Worm (Caenorhabditis elegans) whole organism, L4 larva: Measurements from ENCODE around the gene rpap-3.
A peak's percentile ranks its signal among the peaks of the same experiment; 100 is the strongest.

ENCODE experiments used
- F26F4.8 ChIP-seq: fragments of 200-800 bp; sonication (Bioruptor generic); conservative IDR thresholded peaks from 2 replicates; pipeline ENCODE4 v1.3.6; 2022; ENCODE audit warnings: missing genetic modification characterization, missing compliant biosample characterization
- F37D6.2 ChIP-seq: sonication (generic microtip); optimal IDR thresholded peaks from 2 replicates; lab custom pipeline; 2016; ENCODE audit warnings: mild to moderate bottlenecking, missing genetic modification characterization, missing compliant biosample characterization
- R02D3.7 ChIP-seq: fragments of 150-350 bp; sonication (generic microtip); optimal IDR thresholded peaks from 3 replicates; lab custom pipeline; 2014; ENCODE audit warnings: missing biosample characterization, missing genetic modification characterization
- T20F7.1 ChIP-seq: fragments of 200-800 bp; sonication (Bioruptor generic); optimal IDR thresholded peaks from 2 replicates; lab custom pipeline; 2018; ENCODE audit warnings: mild to moderate bottlenecking, missing genetic modification characterization, missing compliant biosample characterization
- T26A8.4 ChIP-seq: fragments of 200-800 bp; sonication (Bioruptor generic); IDR thresholded peaks from 2 replicates; pipeline ENCODE4 v1.3.6; 2022; ENCODE audit warnings: missing genetic modification characterization, missing compliant biosample characterization
- Y5F2A.4 ChIP-seq: fragments of 200-800 bp; sonication (Bioruptor generic); optimal IDR thresholded peaks from 2 replicates; lab custom pipeline; 2018; ENCODE audit warnings: mild to moderate bottlenecking, missing genetic modification characterization, missing compliant biosample characterization
- ZK546.5 ChIP-seq, 2 experiments: sonication (generic microtip); optimal IDR thresholded peaks; 2 replicates each; lab custom pipeline; 2017; ENCODE audit warnings: missing biosample characterization in 2 of 2, missing genetic modification characterization in 2 of 2
- aha-1 ChIP-seq: fragments of 150-350 bp; peaks from one replicate; lab custom pipeline; 2014; ENCODE audit warnings: missing biosample characterization, missing genetic modification characterization
- aly-2 ChIP-seq: sonication (generic microtip); optimal IDR thresholded peaks from 2 replicates; lab custom pipeline; 2018; ENCODE audit warnings: missing biosample characterization, missing genetic modification characterization
- ceh-62 ChIP-seq: sonication (generic microtip); optimal IDR thresholded peaks from 2 replicates; lab custom pipeline; 2017; ENCODE audit warnings: missing biosample characterization, missing genetic modification characterization
- ceh-82 ChIP-seq: sonication (generic microtip); optimal IDR thresholded peaks from 2 replicates; lab custom pipeline; 2017; ENCODE audit warnings: missing biosample characterization, missing genetic modification characterization
- ctbp-1 ChIP-seq: fragments of 200-800 bp; sonication (Bioruptor generic); IDR thresholded peaks from 2 replicates; pipeline ENCODE4 v1.3.6; 2022; ENCODE audit warnings: missing genetic modification reagents, missing genetic modification characterization, missing compliant biosample characterization
- daf-8 ChIP-seq: fragments of 200-800 bp; sonication (Bioruptor generic); IDR thresholded peaks from 2 replicates; pipeline ENCODE4 v1.3.6; 2022; ENCODE audit warnings: missing genetic modification characterization, missing compliant biosample characterization
- dpl-1 ChIP-seq: fragments of 150-350 bp; optimal IDR thresholded peaks from 2 replicates; lab custom pipeline; 2014; ENCODE audit warnings: missing biosample characterization, missing genetic modification reagents, missing genetic modification characterization
- duxl-1 ChIP-seq: sonication (generic microtip); optimal IDR thresholded peaks from 2 replicates; lab custom pipeline; 2016; ENCODE audit warnings: mild to moderate bottlenecking, missing genetic modification characterization, moderate library complexity, missing compliant biosample characterization; ENCODE audit not compliant: poor library complexity
- fkh-10 ChIP-seq: fragments of 150-350 bp; optimal IDR thresholded peaks from 2 replicates; lab custom pipeline; 2014; ENCODE audit warnings: missing biosample characterization, missing genetic modification reagents, missing genetic modification characterization
- hlh-11 ChIP-seq: fragments of 200-800 bp; sonication (Bioruptor generic); optimal IDR thresholded peaks from 2 replicates; lab custom pipeline; 2018; ENCODE audit warnings: mild to moderate bottlenecking, missing genetic modification characterization, missing compliant biosample characterization
- hmg-1.1 ChIP-seq: fragments of 200-800 bp; sonication (Bioruptor generic); IDR thresholded peaks from 2 replicates; pipeline ENCODE4 v1.3.6; 2022; ENCODE audit warnings: missing genetic modification reagents, missing genetic modification characterization, missing compliant biosample characterization
- jun-1 ChIP-seq: fragments of 150-350 bp; optimal IDR thresholded peaks from 2 replicates; lab custom pipeline; 2014; ENCODE audit warnings: missing biosample characterization, missing genetic modification reagents, missing genetic modification characterization
- lin-1 ChIP-seq: fragments of 200-800 bp; sonication (Bioruptor generic); IDR thresholded peaks from 2 replicates; pipeline ENCODE4 v1.3.6; 2022; ENCODE audit warnings: missing genetic modification reagents, missing genetic modification characterization, missing compliant biosample characterization
- lin-13 ChIP-seq: fragments of 150-350 bp; optimal IDR thresholded peaks from 2 replicates; lab custom pipeline; 2014; ENCODE audit warnings: missing biosample characterization, missing genetic modification reagents, missing genetic modification characterization
- lin-38 ChIP-seq: fragments of 200-800 bp; sonication (Bioruptor generic); IDR thresholded peaks from 2 replicates; pipeline ENCODE4 v1.3.6; 2022; ENCODE audit warnings: missing genetic modification reagents, missing genetic modification characterization, missing compliant biosample characterization
- lin-39 ChIP-seq: fragments of 150-350 bp; optimal IDR thresholded peaks from 2 replicates; lab custom pipeline; 2014; ENCODE audit warnings: missing biosample characterization, missing genetic modification reagents, missing genetic modification characterization
- lir-3 ChIP-seq: sonication (generic microtip); optimal IDR thresholded peaks from 2 replicates; lab custom pipeline; 2016; ENCODE audit warnings: mild to moderate bottlenecking, missing genetic modification characterization, missing compliant biosample characterization
- lsy-2 ChIP-seq, 2 experiments: fragments of 150-350 bp in 1 of 2; sonication (generic microtip) in 1 of 2; optimal IDR thresholded peaks; 2 replicates each; lab custom pipeline; 2014 to 2017; ENCODE audit warnings: missing biosample characterization in 2 of 2, missing genetic modification characterization in 2 of 2
- madf-5 ChIP-seq, 2 experiments: fragments of 200-800 bp; sonication (Bioruptor generic); IDR thresholded peaks; 2 replicates each; pipeline ENCODE4 v1.3.6; 2022; ENCODE audit warnings: missing compliant biosample characterization in 2 of 2, missing genetic modification characterization in 2 of 2
- mes-2 ChIP-seq: sonication (generic microtip); optimal IDR thresholded peaks from 2 replicates; lab custom pipeline; 2016; ENCODE audit warnings: missing genotype, mild to moderate bottlenecking, missing genetic modification characterization, missing compliant biosample characterization; ENCODE audit not compliant: poor library complexity, severe bottlenecking
- nhr-102 ChIP-seq: sonication (generic microtip); optimal IDR thresholded peaks from 2 replicates; lab custom pipeline; 2016; ENCODE audit warnings: mild to moderate bottlenecking, missing genetic modification characterization, moderate library complexity, missing compliant biosample characterization
- nhr-28 ChIP-seq: fragments of 150-350 bp; optimal IDR thresholded peaks from 2 replicates; lab custom pipeline; 2014; ENCODE audit warnings: missing biosample characterization, missing genetic modification characterization
- nhr-41 ChIP-seq: fragments of 200-800 bp; sonication (Bioruptor generic); IDR thresholded peaks from 2 replicates; pipeline ENCODE4 v1.3.6; 2022; ENCODE audit warnings: missing genetic modification reagents, missing genetic modification characterization, missing compliant biosample characterization
- nhr-48 ChIP-seq: sonication (generic microtip); optimal IDR thresholded peaks from 2 replicates; lab custom pipeline; 2016; ENCODE audit warnings: mild to moderate bottlenecking, missing genetic modification characterization, missing compliant biosample characterization
- nhr-6 ChIP-seq: fragments of 150-350 bp; optimal IDR thresholded peaks from 2 replicates; lab custom pipeline; 2014; ENCODE audit warnings: missing biosample characterization, missing genetic modification characterization
- nhr-77 ChIP-seq: fragments of 150-350 bp; optimal IDR thresholded peaks from 2 replicates; lab custom pipeline; 2014; ENCODE audit warnings: missing biosample characterization, missing genetic modification characterization
- pha-4 ChIP-seq, 2 experiments: fragments of 150-350 bp in 1 of 2; fragments of 200-800 bp in 1 of 2; sonication (Bioruptor generic) in 1 of 2; IDR thresholded peaks in 1 of 2; optimal IDR thresholded peaks in 1 of 2; 2 replicates each; pipeline versions ENCODE4 v1.3.6 to Lab custom; 2014 to 2022; ENCODE audit warnings: missing genetic modification characterization in 2 of 2, missing genetic modification reagents in 2 of 2, missing biosample characterization in 1 of 2, missing compliant biosample characterization in 1 of 2
- php-3 ChIP-seq: fragments of 200-800 bp; sonication (Bioruptor generic); IDR thresholded peaks from 2 replicates; pipeline ENCODE4 v1.3.6; 2022; ENCODE audit warnings: missing genetic modification reagents, missing genetic modification characterization, missing compliant biosample characterization
- sdz-12 ChIP-seq: fragments of 200-800 bp; sonication (Bioruptor generic); optimal IDR thresholded peaks from 2 replicates; lab custom pipeline; 2018; ENCODE audit warnings: mild to moderate bottlenecking, missing genetic modification characterization, missing compliant biosample characterization
- snpc-1.2 ChIP-seq: fragments of 200-800 bp; sonication (Bioruptor generic); IDR thresholded peaks from 2 replicates; pipeline ENCODE4 v1.3.6; 2022; ENCODE audit warnings: missing genetic modification reagents, missing genetic modification characterization, missing compliant biosample characterization
- tra-1 ChIP-seq: fragments of 200-800 bp; sonication (Bioruptor generic); IDR thresholded peaks from 2 replicates; pipeline ENCODE4 v1.3.6; 2022; ENCODE audit warnings: missing genetic modification reagents, missing genetic modification characterization, missing compliant biosample characterization
- unc-62 ChIP-seq, 3 experiments: fragments of 150-350 bp in 1 of 3; sonication (generic microtip); optimal IDR thresholded peaks in 2 of 3; peaks in 1 of 3; 1 replicate in 1 of 3; 2 replicates in 2 of 3; lab custom pipeline; 2014 to 2017; ENCODE audit warnings: missing biosample characterization in 3 of 3, missing genetic modification characterization in 3 of 3, missing genetic modification reagents in 3 of 3, missing genotype in 1 of 3
- zip-2 ChIP-seq: fragments of 150-350 bp; optimal IDR thresholded peaks from 2 replicates; lab custom pipeline; 2014; ENCODE audit warnings: missing biosample characterization, missing genetic modification characterization

The rpap-3 gene

ce11 chrIV:7774206-7774605 is 4.6 kb downstream of the rpap-3 start, which contains the start of the genes hcf-1 and swd-2.2:
TSS of gene hcf-1 (minus strand) at chrIV:7774275.
TSS of gene swd-2.2 (plus strand) at chrIV:7774411.
- no peak for TF ChIP-seq fkh-10 (GFP tag; lab: Kevin White, UChicago)
- no peak for TF ChIP-seq hmg-1.1 (GFP tag; lab: Robert Waterston, UW)
- TF ChIP-seq lin-38 (GFP tag; lab: Robert Waterston, UW): peak; percentile 93
- TF ChIP-seq lir-3 (tag; lab: Kevin White, UChicago): no peak
- peak; percentile 50 for TF ChIP-seq aha-1 (tag; lab: Kevin White, UChicago)
- peak; percentile 47 for TF ChIP-seq T20F7.1 (GFP tag; lab: Kevin White, UChicago)
- TF ChIP-seq Y5F2A.4: no peak
- TF ChIP-seq duxl-1 (tag; lab: Kevin White, UChicago): no peak
- no peak for TF ChIP-seq tra-1 (GFP tag; lab: Robert Waterston, UW)
- peak; percentile 58 for TF ChIP-seq dpl-1 (GFP tag; lab: Kevin White, UChicago)
- peak; percentile 22 for TF ChIP-seq nhr-28
- no peak for TF ChIP-seq php-3 (GFP tag; lab: Robert Waterston, UW)
- no peak for TF ChIP-seq hlh-11 (tag; lab: Kevin White, UChicago)
- TF ChIP-seq lin-1 (GFP tag; lab: Robert Waterston, UW): no peak
- peak; percentile 43 for TF ChIP-seq mes-2
- TF ChIP-seq sdz-12: no peak
- peak; percentile 8 for TF ChIP-seq nhr-77
- peak in 1 of 2 experiments; percentile 63 for TF ChIP-seq lsy-2 (tag; optimal IDR thresholded peaks at IDR 0.05; lab: Kevin White, UChicago)

ce11 chrIV:7770162-7770561 is 8.6 kb downstream of the rpap-3 start, which contains the start of gene rdl-1:
TSS of gene rdl-1 (minus strand) at chrIV:7770262.
- TF ChIP-seq ceh-62 (tag; lab: Kevin White, UChicago): no peak
- no peak for TF ChIP-seq fkh-10 (GFP tag; lab: Kevin White, UChicago)
- no peak for TF ChIP-seq nhr-102 (tag; lab: Kevin White, UChicago)
- TF ChIP-seq dpl-1 (GFP tag; lab: Kevin White, UChicago): no peak
- no peak for TF ChIP-seq nhr-48 (tag; lab: Kevin White, UChicago)
- no peak for TF ChIP-seq daf-8
- TF ChIP-seq nhr-77: no peak
- no peak for TF ChIP-seq nhr-41 (GFP tag; lab: Robert Waterston, UW)
- no peak for TF ChIP-seq R02D3.7 (tag; lab: Kevin White, UChicago)

- TF ChIP-seq T26A8.4 (GFP tag; lab: Robert Waterston, UW) (no peak), ceh-82 (tag; lab: Kevin White, UChicago) (no peak), ctbp-1 (GFP tag; lab: Robert Waterston, UW) (no peak), F26F4.8 (GFP tag; lab: Robert Waterston, UW) (no peak), lir-3 (tag; lab: Kevin White, UChicago) (no peak), lin-38 (GFP tag; lab: Robert Waterston, UW) (0 out of 2 replicates have a peak, but pooled peaks have one; percentile 5), zip-2 (tag; lab: Kevin White, UChicago) (no peak), jun-1 (tag; lab: Kevin White, UChicago) (no peak), pha-4 (GFP tag; IDR thresholded peaks at IDR 0.05; lab: Robert Waterston, UW) (no peak), pha-4 (tag; optimal IDR thresholded peaks at IDR 0.05; lab: Kevin White, UChicago) (no peak), snpc-1.2 (GFP tag; lab: Robert Waterston, UW) (peak; percentile 67; the same call in 1 of the 2 replicates), F37D6.2 (tag; lab: Kevin White, UChicago) (no peak), nhr-6 (tag; lab: Kevin White, UChicago) (no peak), unc-62 (GFP tag; optimal IDR thresholded peaks at IDR 0.05 in 1 of 2; lab: Kevin White, UChicago) (peak in 1 of 2 experiments; percentile 73), unc-62 (tag; optimal IDR thresholded peaks at IDR 0.05; lab: Kevin White, UChicago) (no peak), madf-5 (GFP tag; IDR thresholded peaks at IDR 0.05; lab: Robert Waterston, UW) (no peak), lin-13 (GFP tag; lab: Kevin White, UChicago) (no peak), php-3 (GFP tag; lab: Robert Waterston, UW) (no peak), aly-2 (no peak), mes-2 (no peak), ZK546.5 (tag; optimal IDR thresholded peaks at IDR 0.05; lab: Kevin White, UChicago) (no peak), T20F7.1 (GFP tag; lab: Kevin White, UChicago) (no peak), lsy-2 (tag; optimal IDR thresholded peaks at IDR 0.05; lab: Kevin White, UChicago) (no peak), lin-39 (tag; lab: Kevin White, UChicago) (no peak)
Measured at ce11 chrIV:7764319-7764718, 14.4 kb downstream of the rpap-3 start.
